Worm (Caenorhabditis elegans): ENCODE data around the gene K04C1.5.

DNA sequence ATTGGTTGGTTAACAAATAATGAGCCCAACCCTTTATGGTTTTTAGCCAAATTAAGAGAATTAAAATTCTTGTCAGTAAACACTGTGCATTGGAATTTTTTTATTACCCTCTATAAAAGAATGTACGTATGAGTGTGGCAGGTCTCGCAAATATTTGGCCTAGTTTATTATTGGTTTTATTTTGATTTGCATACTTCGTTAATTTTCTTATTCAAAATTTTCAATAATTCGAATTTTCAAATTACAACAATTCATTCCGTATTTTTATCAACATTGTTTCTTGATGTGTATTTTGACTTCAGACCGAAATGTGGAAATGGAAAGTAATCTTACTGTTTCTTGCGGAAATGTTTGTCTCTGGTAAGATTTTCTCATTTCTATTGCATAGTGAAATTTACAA lies 9.8 kb downstream of the K04C1.5 start, which contains the start of gene E02H4.4:
- no peak for TF ChIP-seq ets-4 (tag; optimal IDR thresholded peaks at IDR 0.05)
- no peak for TF ChIP-seq elt-2 (tag; optimal IDR thresholded peaks at IDR 0.05)
- TF ChIP-seq pax-1 (tag; optimal IDR thresholded peaks at IDR 0.05) = no peak
- TF ChIP-seq ceh-24 (tag; optimal IDR thresholded peaks at IDR 0.05) = no peak

Data from whole organism, late embryonic.